Worm (Caenorhabditis elegans) whole organism, mixed stage, embryonic: ENCODE results near the gene F58F9.6.

Source experiments
- cnd-1 ChIP-seq: fragments of 200-800 bp; sonication (Bioruptor generic); optimal IDR thresholded peaks from 2 replicates; lab custom pipeline; 2018; ENCODE audit warnings: mild to moderate bottlenecking, missing genetic modification characterization, missing compliant biosample characterization
- ham-2 ChIP-seq: fragments of 200-800 bp; sonication (Bioruptor generic); optimal IDR thresholded peaks from 2 replicates; lab custom pipeline; 2018; ENCODE audit warnings: mild to moderate bottlenecking, missing genetic modification characterization, missing compliant biosample characterization
- lin-32 ChIP-seq: fragments of 200-800 bp; sonication (Bioruptor generic); optimal IDR thresholded peaks from 2 replicates; lab custom pipeline; 2018; ENCODE audit warnings: mild to moderate bottlenecking, missing genetic modification characterization, missing compliant biosample characterization
- lsy-2 ChIP-seq: fragments of 150-350 bp; optimal IDR thresholded peaks from 2 replicates; lab custom pipeline; 2014; ENCODE audit warnings: missing biosample characterization, missing genetic modification characterization
- mab-5 ChIP-seq: fragments of 150-350 bp; optimal IDR thresholded peaks from 2 replicates; lab custom pipeline; 2014; ENCODE audit warnings: missing biosample characterization, missing genetic modification characterization
- mep-1 ChIP-seq: fragments of 150-350 bp; optimal IDR thresholded peaks from 2 replicates; lab custom pipeline; 2017; ENCODE audit warnings: missing biosample characterization, missing genetic modification reagents, missing genetic modification characterization, inconsistent platforms
- nhr-12 ChIP-seq: fragments of 150-350 bp; optimal IDR thresholded peaks from 2 replicates; lab custom pipeline; 2014; ENCODE audit warnings: missing biosample characterization, missing genetic modification characterization
- nhr-237 ChIP-seq: fragments of 150-350 bp; optimal IDR thresholded peaks from 2 replicates; lab custom pipeline; 2014; ENCODE audit warnings: missing biosample characterization, missing genetic modification characterization
- nhr-76 ChIP-seq: sonication (generic microtip); optimal IDR thresholded peaks from 2 replicates; lab custom pipeline; 2017; ENCODE audit warnings: missing biosample characterization, missing genetic modification characterization
- sem-2 ChIP-seq: fragments of 200-800 bp; sonication (Bioruptor generic); optimal IDR thresholded peaks from 2 replicates; lab custom pipeline; 2018; ENCODE audit warnings: mild to moderate bottlenecking, missing genetic modification characterization, missing compliant biosample characterization

DNA sequence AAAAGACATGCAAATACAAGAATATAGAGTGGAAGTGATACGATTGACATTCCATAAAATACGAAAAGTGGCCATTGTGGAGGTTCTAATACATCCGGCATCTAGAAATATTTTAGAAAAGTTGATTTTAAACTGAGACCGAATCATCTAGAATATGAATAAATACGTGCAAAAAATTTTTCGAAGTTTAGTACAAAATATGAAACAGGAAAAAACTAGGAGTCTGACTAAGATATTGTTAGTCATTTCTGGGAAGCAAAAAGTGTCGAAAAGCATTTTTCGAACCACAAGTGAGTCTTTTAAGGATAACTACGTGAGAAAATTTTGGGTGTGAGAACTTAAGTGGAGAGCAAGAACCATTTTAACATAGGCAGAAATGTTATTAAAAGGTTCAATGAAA is 44.7 kb upstream of the F58F9.6 start, which contains the start of gene srv-32:
- TF ChIP-seq nhr-76 (tag; lab: Kevin White, UChicago) = no peak
- no peak for TF ChIP-seq mab-5 (tag; lab: Kevin White, UChicago)
- no peak for TF ChIP-seq ham-2 (GFP tag; lab: Kevin White, UChicago)
- no peak for TF ChIP-seq nhr-237 (tag; lab: Kevin White, UChicago)
- no peak for TF ChIP-seq sem-2 (GFP tag; lab: Kevin White, UChicago)
- TF ChIP-seq nhr-12 = no peak
- TF ChIP-seq lin-32 (GFP tag; lab: Kevin White, UChicago) = no peak
- TF ChIP-seq mep-1 (tag; lab: Kevin White, UChicago) = no peak
- no peak for TF ChIP-seq cnd-1 (tag; lab: Kevin White, UChicago)
- no peak for TF ChIP-seq lsy-2 (tag; lab: Kevin White, UChicago)
